Worm (Caenorhabditis elegans) whole organism, L1 larva: ENCODE data around the gene C16B8.4.

Experiments used
- C34B4.2 ChIP-seq: sonication (generic microtip); optimal IDR thresholded peaks from 2 replicates; lab custom pipeline; 2017; ENCODE audit warnings: mild to moderate bottlenecking, missing genetic modification characterization, missing compliant biosample characterization
- ama-1 ChIP-seq: fragments of 150-350 bp; optimal IDR thresholded peaks from 2 replicates; lab custom pipeline; 2014
- ceh-63 ChIP-seq: fragments of 200-800 bp; sonication (Bioruptor generic); optimal IDR thresholded peaks from 2 replicates; lab custom pipeline; 2018; ENCODE audit warnings: mild to moderate bottlenecking, missing genetic modification characterization, missing compliant biosample characterization
- efl-1 ChIP-seq, 4 experiments: fragments of 150-350 bp; optimal IDR thresholded peaks in 3 of 4; peaks in 1 of 4; 1 replicate in 1 of 4; 2 replicates in 3 of 4; lab custom pipeline; 2014; ENCODE audit warnings: missing biosample characterization in 2 of 4, missing genetic modification characterization in 2 of 4, missing genetic modification reagents in 2 of 4
- egl-27 ChIP-seq, 2 experiments: fragments of 150-350 bp in 1 of 2; sonication (generic microtip); optimal IDR thresholded peaks; 3 replicates each; lab custom pipeline; 2017 to 2018; ENCODE audit warnings: missing biosample characterization in 2 of 2, missing genetic modification characterization in 2 of 2, missing genetic modification reagents in 2 of 2
- fkh-10 ChIP-seq: sonication (generic microtip); optimal IDR thresholded peaks from 2 replicates; lab custom pipeline; 2017; ENCODE audit warnings: missing biosample characterization, missing genetic modification reagents, missing genetic modification characterization
- nhr-11 ChIP-seq: fragments of 150-350 bp; optimal IDR thresholded peaks from 2 replicates; lab custom pipeline; 2014; ENCODE audit warnings: missing biosample characterization, missing genetic modification characterization
- nhr-19 ChIP-seq: fragments of 200-800 bp; sonication (Bioruptor generic); conservative IDR thresholded peaks from 2 replicates; pipeline ENCODE4 v1.3.6; 2022; ENCODE audit warnings: missing genetic modification characterization, missing compliant biosample characterization
- nhr-20 ChIP-seq: sonication (generic microtip); optimal IDR thresholded peaks from 2 replicates; lab custom pipeline; 2016; ENCODE audit warnings: mild to moderate bottlenecking, missing genetic modification characterization, missing compliant biosample characterization
- nhr-28 ChIP-seq: fragments of 150-350 bp; optimal IDR thresholded peaks from 2 replicates; lab custom pipeline; 2014; ENCODE audit warnings: missing biosample characterization, missing genetic modification characterization
- nhr-76 ChIP-seq: sonication (generic microtip); optimal IDR thresholded peaks from 2 replicates; lab custom pipeline; 2017; ENCODE audit warnings: missing biosample characterization, missing genetic modification characterization
- nhr-77 ChIP-seq: fragments of 150-350 bp; optimal IDR thresholded peaks from 2 replicates; lab custom pipeline; 2014; ENCODE audit warnings: missing biosample characterization, missing genetic modification characterization
- sptf-1 ChIP-seq: fragments of 150-350 bp; optimal IDR thresholded peaks from 2 replicates; lab custom pipeline; 2014; ENCODE audit warnings: missing biosample characterization, missing genetic modification characterization
- unc-62 ChIP-seq: fragments of 150-350 bp; optimal IDR thresholded peaks from 2 replicates; lab custom pipeline; 2014; ENCODE audit warnings: missing biosample characterization, missing genetic modification reagents, missing genetic modification characterization

ce11 chrX:4011919-4012318 is 38.5 kb upstream of the C16B8.4 start, which contains the start of gene mop-25.1:
- no peak for TF ChIP-seq nhr-77 (tag; lab: Kevin White, UChicago)
- no peak for TF ChIP-seq nhr-20
- no peak for TF ChIP-seq nhr-76 (tag; lab: Kevin White, UChicago)
- no peak for TF ChIP-seq ceh-63
- no peak for TF ChIP-seq ama-1 (lab: Kevin White, UChicago)
- TF ChIP-seq sptf-1: no peak
- no peak for TF ChIP-seq unc-62 (GFP tag; lab: Kevin White, UChicago)
- TF ChIP-seq nhr-28 (tag; lab: Kevin White, UChicago): no peak
- no peak for TF ChIP-seq egl-27 (tag; optimal IDR thresholded peaks at IDR 0.05; lab: Kevin White, UChicago)
- no peak for TF ChIP-seq fkh-10 (GFP tag; lab: Kevin White, UChicago)
- no peak for TF ChIP-seq nhr-11 (tag; lab: Kevin White, UChicago)
- TF ChIP-seq efl-1 (optimal IDR thresholded peaks at IDR 0.05; lab: Kevin White, UChicago): no peak
- TF ChIP-seq efl-1 (GFP tag; optimal IDR thresholded peaks at IDR 0.05 in 1 of 2; lab: Kevin White, UChicago): no peak
- no peak for TF ChIP-seq nhr-19 (GFP tag; lab: Robert Waterston, UW)
- TF ChIP-seq C34B4.2 (tag; lab: Kevin White, UChicago): no peak
